Worm (Caenorhabditis elegans) whole organism, mixed stage, embryonic: ENCODE data around the gene sedl-1.

ENCODE experiments used
- M03D4.4 ChIP-seq: sonication (generic microtip); optimal IDR thresholded peaks from 2 replicates; lab custom pipeline; 2017; ENCODE audit warnings: mild to moderate bottlenecking, missing genetic modification characterization, missing compliant biosample characterization
- bed-3 ChIP-seq: fragments of 200-800 bp; sonication (Bioruptor generic); optimal IDR thresholded peaks from 3 replicates; lab custom pipeline; 2018; ENCODE audit warnings: mild to moderate bottlenecking, missing genetic modification characterization, moderate library complexity, missing compliant biosample characterization
- blmp-1 ChIP-seq: fragments of 150-350 bp; optimal IDR thresholded peaks from 2 replicates; lab custom pipeline; 2014; ENCODE audit warnings: missing biosample characterization, missing genetic modification characterization
- ces-1 ChIP-seq: fragments of 150-350 bp; optimal IDR thresholded peaks from 2 replicates; lab custom pipeline; 2014; ENCODE audit warnings: missing biosample characterization, missing genetic modification reagents, missing genetic modification characterization
- drap-1 ChIP-seq: fragments of 200-800 bp; sonication (Bioruptor generic); optimal IDR thresholded peaks from 3 replicates; lab custom pipeline; 2018; ENCODE audit warnings: mild to moderate bottlenecking, missing genetic modification characterization, missing compliant biosample characterization
- elt-1 ChIP-seq: sonication (generic microtip); optimal IDR thresholded peaks from 2 replicates; lab custom pipeline; 2017; ENCODE audit warnings: missing genetic modification characterization, mild to moderate bottlenecking, missing compliant biosample characterization, antibody characterized with exemption, moderate library complexity, borderline replicate concordance; ENCODE audit not compliant: insufficient read depth
- elt-3 ChIP-seq: fragments of 150-350 bp; optimal IDR thresholded peaks from 2 replicates; lab custom pipeline; 2014; ENCODE audit warnings: missing biosample characterization, missing genetic modification characterization
- flh-1 ChIP-seq: fragments of 200-800 bp; sonication (Bioruptor generic); optimal IDR thresholded peaks from 2 replicates; lab custom pipeline; 2018; ENCODE audit warnings: mild to moderate bottlenecking, missing genetic modification characterization, moderate library complexity, missing compliant biosample characterization
- hlh-1 ChIP-seq: fragments of 150-350 bp; optimal IDR thresholded peaks from 2 replicates; lab custom pipeline; 2014; ENCODE audit warnings: missing biosample characterization, missing genetic modification reagents, missing genetic modification characterization
- lin-13 ChIP-seq: fragments of 150-350 bp; optimal IDR thresholded peaks from 2 replicates; lab custom pipeline; 2014; ENCODE audit warnings: missing biosample characterization, missing genetic modification characterization
- lsy-2 ChIP-seq: fragments of 150-350 bp; optimal IDR thresholded peaks from 2 replicates; lab custom pipeline; 2014; ENCODE audit warnings: missing biosample characterization, missing genetic modification characterization
- mab-5 ChIP-seq: fragments of 150-350 bp; optimal IDR thresholded peaks from 2 replicates; lab custom pipeline; 2014; ENCODE audit warnings: missing biosample characterization, missing genetic modification characterization
- mep-1 ChIP-seq: fragments of 150-350 bp; optimal IDR thresholded peaks from 2 replicates; lab custom pipeline; 2017; ENCODE audit warnings: missing biosample characterization, missing genetic modification reagents, missing genetic modification characterization, inconsistent platforms
- nhr-12 ChIP-seq: fragments of 150-350 bp; optimal IDR thresholded peaks from 2 replicates; lab custom pipeline; 2014; ENCODE audit warnings: missing biosample characterization, missing genetic modification characterization
- nhr-2 ChIP-seq: fragments of 150-350 bp; optimal IDR thresholded peaks from 2 replicates; lab custom pipeline; 2014; ENCODE audit warnings: missing biosample characterization, missing genetic modification characterization
- nhr-237 ChIP-seq: fragments of 150-350 bp; optimal IDR thresholded peaks from 2 replicates; lab custom pipeline; 2014; ENCODE audit warnings: missing biosample characterization, missing genetic modification characterization
- nhr-28 ChIP-seq: fragments of 150-350 bp; optimal IDR thresholded peaks from 2 replicates; lab custom pipeline; 2014; ENCODE audit warnings: missing biosample characterization, missing genetic modification characterization
- nhr-76 ChIP-seq: sonication (generic microtip); optimal IDR thresholded peaks from 2 replicates; lab custom pipeline; 2017; ENCODE audit warnings: missing biosample characterization, missing genetic modification characterization
- pha-4 ChIP-seq: fragments of 150-350 bp; optimal IDR thresholded peaks from 2 replicates; lab custom pipeline; 2018; ENCODE audit warnings: missing biosample characterization, missing genetic modification reagents, missing genetic modification characterization
- sem-2 ChIP-seq: fragments of 200-800 bp; sonication (Bioruptor generic); optimal IDR thresholded peaks from 2 replicates; lab custom pipeline; 2018; ENCODE audit warnings: mild to moderate bottlenecking, missing genetic modification characterization, missing compliant biosample characterization
- snpc-4 ChIP-seq: fragments of 150-350 bp; optimal IDR thresholded peaks from 2 replicates; lab custom pipeline; 2014; ENCODE audit warnings: missing biosample characterization, missing genetic modification characterization
- sptf-1 ChIP-seq: sonication (generic microtip); optimal IDR thresholded peaks from 2 replicates; lab custom pipeline; 2017; ENCODE audit warnings: mild to moderate bottlenecking, missing genetic modification characterization, moderate library complexity, missing compliant biosample characterization
- tbx-8 ChIP-seq: fragments of 200-800 bp; sonication (Bioruptor generic); optimal IDR thresholded peaks from 2 replicates; lab custom pipeline; 2018; ENCODE audit warnings: mild to moderate bottlenecking, missing genetic modification characterization, moderate library complexity, missing compliant biosample characterization
- unc-120 ChIP-seq: sonication (generic microtip); optimal IDR thresholded peaks from 2 replicates; lab custom pipeline; 2017; ENCODE audit warnings: missing genetic modification characterization, missing compliant biosample characterization; ENCODE audit not compliant: poor library complexity, severe bottlenecking
- unc-39 ChIP-seq: fragments of 150-350 bp; optimal IDR thresholded peaks from 2 replicates; lab custom pipeline; 2014; ENCODE audit warnings: missing biosample characterization, missing genetic modification characterization
- unc-62 ChIP-seq: fragments of 150-350 bp; optimal IDR thresholded peaks from 2 replicates; lab custom pipeline; 2014; ENCODE audit warnings: missing biosample characterization, missing genetic modification reagents, missing genetic modification characterization
- zip-8 ChIP-seq: fragments of 150-350 bp; optimal IDR thresholded peaks from 2 replicates; lab custom pipeline; 2014; ENCODE audit warnings: missing biosample characterization, missing genetic modification characterization
- ztf-11 ChIP-seq: fragments of 150-350 bp; optimal IDR thresholded peaks from 2 replicates; lab custom pipeline; 2014; ENCODE audit warnings: missing biosample characterization, missing genetic modification characterization

The sedl-1 gene

ce11 chrX:1397516-1397915, 42.5 kb downstream of the sedl-1 start, which contains the start of gene H39E20.1:
H39E20.1 (minus strand) TSS chrX:1397616.
- TF ChIP-seq sem-2 (GFP tag; lab: Kevin White, UChicago) (no peak), hlh-1 (tag; lab: Kevin White, UChicago) (no peak), zip-8 (tag; lab: Kevin White, UChicago) (no peak), lsy-2 (tag; lab: Kevin White, UChicago) (no peak), elt-1 (tag; lab: Kevin White, UChicago) (no peak), bed-3 (GFP tag; lab: Kevin White, UChicago) (no peak), tbx-8 (GFP tag; lab: Kevin White, UChicago) (no peak), nhr-12 (no peak), flh-1 (GFP tag; lab: Kevin White, UChicago) (no peak), nhr-2 (tag; lab: Kevin White, UChicago) (no peak), blmp-1 (no peak)

DNA sequence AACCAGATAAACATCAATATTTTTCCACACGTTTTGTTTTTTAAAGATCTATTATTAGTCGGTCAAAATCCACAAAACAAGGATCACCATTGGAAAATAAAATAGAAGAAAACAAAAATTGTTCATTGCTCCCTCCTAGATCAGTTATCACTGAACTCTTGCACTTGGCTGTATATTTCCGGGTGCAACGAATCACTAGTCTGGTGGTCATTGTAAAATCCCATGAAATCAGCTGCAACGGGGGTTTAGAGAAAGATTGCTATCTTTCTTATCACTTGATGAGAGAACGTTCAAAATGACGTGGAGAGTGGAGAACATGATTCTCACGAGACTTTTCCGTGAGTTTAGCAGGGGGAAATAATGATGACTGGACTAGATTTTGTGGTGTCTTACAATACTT, 44.3 kb downstream of the sedl-1 start:
- TF ChIP-seq drap-1 (GFP tag; lab: Kevin White, UChicago) (no peak), nhr-12 (no peak), mab-5 (tag; lab: Kevin White, UChicago) (no peak), lin-13 (tag; lab: Kevin White, UChicago) (no peak), nhr-2 (tag; lab: Kevin White, UChicago) (no peak), unc-39 (tag; lab: Kevin White, UChicago) (no peak), mep-1 (tag; lab: Kevin White, UChicago) (no peak), elt-3 (tag; lab: Kevin White, UChicago) (no peak), flh-1 (GFP tag; lab: Kevin White, UChicago) (no peak), zip-8 (tag; lab: Kevin White, UChicago) (no peak), ces-1 (GFP tag; lab: Kevin White, UChicago) (no peak)
- TF ChIP-seq, all 35 proteins: peak for 0

DNA sequence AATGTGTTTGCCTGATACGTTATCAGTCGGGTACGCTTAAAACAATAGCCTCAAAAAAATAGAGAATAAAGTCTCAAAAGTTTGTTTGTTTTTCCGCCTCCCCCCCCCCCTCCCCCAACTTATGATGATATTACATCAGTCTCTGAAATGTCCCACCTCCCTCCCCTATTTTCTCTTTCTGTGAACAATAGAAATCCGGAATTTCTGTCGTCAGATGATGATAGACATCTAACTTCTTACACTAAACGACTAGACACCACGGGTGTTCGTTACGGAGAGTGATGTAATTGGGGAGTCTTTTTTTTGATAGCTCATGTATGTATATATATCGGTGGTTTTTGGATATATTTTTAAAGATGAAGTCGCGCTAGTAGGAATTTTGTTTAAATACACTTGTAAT, 45.6 kb downstream of the sedl-1 start:
- TF ChIP-seq sptf-1 (tag; lab: Kevin White, UChicago) (no peak), nhr-76 (tag; lab: Kevin White, UChicago) (no peak), pha-4 (no peak), snpc-4 (tag; lab: Kevin White, UChicago) (no peak), lin-13 (tag; lab: Kevin White, UChicago) (no peak), blmp-1 (no peak), unc-62 (GFP tag; lab: Kevin White, UChicago) (no peak), tbx-8 (GFP tag; lab: Kevin White, UChicago) (no peak), hlh-1 (tag; lab: Kevin White, UChicago) (no peak), bed-3 (GFP tag; lab: Kevin White, UChicago) (no peak), elt-1 (tag; lab: Kevin White, UChicago) (no peak), unc-39 (tag; lab: Kevin White, UChicago) (no peak), zip-8 (tag; lab: Kevin White, UChicago) (no peak), lsy-2 (tag; lab: Kevin White, UChicago) (no peak), mep-1 (tag; lab: Kevin White, UChicago) (no peak), nhr-12 (no peak)

DNA sequence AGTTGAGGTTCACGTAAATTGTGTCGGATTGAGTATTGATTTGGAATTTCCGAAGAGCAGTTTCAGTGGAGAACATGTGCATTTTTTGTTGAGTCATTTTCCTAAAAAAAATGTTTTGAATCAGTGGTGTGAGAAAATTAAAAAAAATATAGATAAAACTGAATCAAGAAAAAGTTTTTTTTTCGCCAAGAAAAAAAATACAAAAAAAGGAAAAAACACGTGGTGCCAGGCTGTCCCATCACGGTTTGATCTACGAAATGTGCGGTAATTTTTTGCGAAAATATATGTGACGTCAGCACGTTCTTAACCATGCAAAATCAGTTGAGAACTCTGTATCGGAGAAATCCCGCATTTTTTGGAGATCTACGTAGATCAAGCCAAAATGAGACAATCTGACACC, 46.2 kb downstream of the sedl-1 start, which contains the start of gene F56C3.9:
TSS of gene F56C3.9 (minus strand) at position 101 of the 400 bp plus-strand sequence.
- TF ChIP-seq unc-120 = no peak
- TF ChIP-seq pha-4 = no peak
- TF ChIP-seq, all 35 proteins: peak for 0

ce11 chrX:1389382-1389983, 50.6 kb downstream of the sedl-1 start:
- peak; percentile 62 for TF ChIP-seq ces-1 (GFP tag; lab: Kevin White, UChicago)
- no peak for TF ChIP-seq bed-3 (GFP tag; lab: Kevin White, UChicago)
- no peak for TF ChIP-seq flh-1 (GFP tag; lab: Kevin White, UChicago)
- peak; percentile 74 for TF ChIP-seq elt-3 (tag; lab: Kevin White, UChicago)
- TF ChIP-seq nhr-237 (tag; lab: Kevin White, UChicago) = peak; percentile 89
- TF ChIP-seq nhr-2 (tag; lab: Kevin White, UChicago) = no peak
- TF ChIP-seq snpc-4 (tag; lab: Kevin White, UChicago) = no peak
- TF ChIP-seq mep-1 (tag; lab: Kevin White, UChicago) = no peak
- TF ChIP-seq ztf-11 = no peak
- TF ChIP-seq M03D4.4 = no peak
- no peak for TF ChIP-seq lin-13 (tag; lab: Kevin White, UChicago)
- no peak for TF ChIP-seq sem-2 (GFP tag; lab: Kevin White, UChicago)
- no peak for TF ChIP-seq nhr-28
- TF ChIP-seq, all 35 proteins: peak for 3
